Fruit fly (Drosophila melanogaster) whole organism, wandering third instar larva: ENCODE measurements around the gene CG12017.
A peak's percentile ranks its signal among the peaks of the same experiment; 100 is the strongest.

Source experiments
- Abd-B ChIP-seq: fragments of >200 bp; optimal IDR thresholded peaks from 2 replicates; lab custom pipeline; 2017; ENCODE audit warnings: missing biosample characterization, missing genetic modification characterization
- CG32264 ChIP-seq: fragments of 200-800 bp; sonication (Bioruptor generic); optimal IDR thresholded peaks from 2 replicates; lab custom pipeline; 2016; ENCODE audit warnings: missing biosample characterization, missing genetic modification characterization
- CG9705 ChIP-seq: fragments of 200-800 bp; sonication (Bioruptor generic); optimal IDR thresholded peaks from 2 replicates; lab custom pipeline; 2018; ENCODE audit warnings: missing biosample characterization, mild to moderate bottlenecking, missing genetic modification characterization
- CrebA ChIP-seq: fragments of 200-800 bp; sonication (Bioruptor generic); optimal IDR thresholded peaks from 2 replicates; lab custom pipeline; 2016; ENCODE audit warnings: missing biosample characterization, mild to moderate bottlenecking, missing genetic modification characterization, borderline replicate concordance
- Dfd ChIP-seq: fragments of >200 bp; optimal IDR thresholded peaks from 2 replicates; lab custom pipeline; 2017; ENCODE audit warnings: missing biosample characterization, missing genetic modification characterization
- Dif ChIP-seq: fragments of 200-275, 200-300 bp; sonication (Bioruptor generic); optimal IDR thresholded peaks from 2 replicates; lab custom pipeline; 2018; ENCODE audit warnings: missing biosample characterization, missing genetic modification characterization; ENCODE audit not compliant: partially characterized antibody
- GATAd ChIP-seq: sonication (Bioruptor generic); optimal IDR thresholded peaks from 2 replicates; lab custom pipeline; 2016; ENCODE audit warnings: missing biosample characterization, missing genetic modification characterization
- HLH106 ChIP-seq: fragments of 200-800 bp; optimal IDR thresholded peaks from 3 replicates; lab custom pipeline; 2019; ENCODE audit warnings: missing biosample characterization, mild to moderate bottlenecking, missing genetic modification characterization, moderate library complexity
- Hnf4 ChIP-seq: fragments of 200-800 bp; sonication (Bioruptor generic); optimal IDR thresholded peaks from 2 replicates; lab custom pipeline; 2016; ENCODE audit warnings: missing biosample characterization, mild to moderate bottlenecking, missing genetic modification characterization
- Hr78 ChIP-seq: fragments of >200 bp; optimal IDR thresholded peaks from 2 replicates; lab custom pipeline; 2017; ENCODE audit warnings: missing biosample characterization, missing genetic modification characterization
- Hr83 ChIP-seq: fragments of 200-300 bp; sonication (Bioruptor generic); optimal IDR thresholded peaks from 2 replicates; lab custom pipeline; 2016; ENCODE audit warnings: missing biosample characterization, mild to moderate bottlenecking, missing genetic modification characterization, moderate library complexity; ENCODE audit not compliant: poor library complexity, severe bottlenecking
- Jra ChIP-seq: sonication (Bioruptor generic); optimal IDR thresholded peaks from 2 replicates; lab custom pipeline; 2016; ENCODE audit warnings: missing biosample characterization, missing genetic modification characterization
- Mio ChIP-seq: sonication (Bioruptor generic); optimal IDR thresholded peaks from 2 replicates; lab custom pipeline; 2016; ENCODE audit warnings: missing biosample characterization, missing genetic modification characterization
- Myc ChIP-seq: fragments of >200 bp; optimal IDR thresholded peaks from 2 replicates; lab custom pipeline; 2017
- N ChIP-seq: fragments of >200 bp; optimal IDR thresholded peaks from 2 replicates; lab custom pipeline; 2018; ENCODE audit warnings: missing biosample characterization, missing external identifiers, missing genetic modification characterization
- OdsH ChIP-seq: fragments of 200-800 bp; sonication (Bioruptor generic); optimal IDR thresholded peaks from 2 replicates; lab custom pipeline; 2016; ENCODE audit warnings: missing biosample characterization, mild to moderate bottlenecking, missing genetic modification characterization
- Rel ChIP-seq, 2 experiments: fragments of 200-800 bp; sonication (Bioruptor generic) in 1 of 2; optimal IDR thresholded peaks; 2 replicates in 1 of 2; 3 replicates in 1 of 2; lab custom pipeline; 2016 to 2019; ENCODE audit warnings: mild to moderate bottlenecking in 2 of 2, missing biosample characterization in 2 of 2, missing genetic modification characterization in 2 of 2, moderate library complexity in 1 of 2
- Sp1 ChIP-seq: fragments of 200-800 bp; sonication (Bioruptor generic); optimal IDR thresholded peaks from 3 replicates; lab custom pipeline; 2019; ENCODE audit warnings: missing biosample characterization, mild to moderate bottlenecking, missing genetic modification characterization, moderate library complexity
- Vsx2 ChIP-seq: fragments of 200-300, 225-300 bp; sonication (Bioruptor generic); optimal IDR thresholded peaks from 2 replicates; lab custom pipeline; 2018; ENCODE audit warnings: missing biosample characterization, missing genetic modification characterization; ENCODE audit not compliant: partially characterized antibody
- br ChIP-seq: fragments of 200-800 bp; sonication (Bioruptor generic); optimal IDR thresholded peaks from 2 replicates; lab custom pipeline; 2016; ENCODE audit warnings: missing biosample characterization, missing genetic modification characterization
- brk ChIP-seq: fragments of 200-800 bp; sonication (Bioruptor generic); optimal IDR thresholded peaks from 2 replicates; lab custom pipeline; 2016; ENCODE audit warnings: missing biosample characterization, mild to moderate bottlenecking, missing genetic modification characterization
- dl ChIP-seq, 2 experiments: fragments of 175-275, 200-275 bp in 1 of 2; fragments of 200-275 bp in 1 of 2; sonication (Bioruptor generic); optimal IDR thresholded peaks; lab custom pipeline; 2018; ENCODE audit warnings: mild to moderate bottlenecking in 2 of 2, missing biosample characterization in 2 of 2, missing genetic modification characterization in 2 of 2, moderate library complexity in 2 of 2; ENCODE audit not compliant: partially characterized antibody in 2 of 2, insufficient read depth in 1 of 2
- dmrt93B ChIP-seq: fragments of 200-800 bp; sonication (Bioruptor generic); optimal IDR thresholded peaks from 2 replicates; lab custom pipeline; 2018; ENCODE audit warnings: missing biosample characterization, mild to moderate bottlenecking, missing genetic modification characterization
- dsf ChIP-seq: sonication (Bioruptor generic); optimal IDR thresholded peaks from 2 replicates; lab custom pipeline; 2016; ENCODE audit warnings: missing biosample characterization, missing genetic modification characterization, borderline replicate concordance
- ey ChIP-seq: fragments of 200-800 bp; sonication (Bioruptor generic); optimal IDR thresholded peaks from 2 replicates; lab custom pipeline; 2016; ENCODE audit warnings: missing biosample characterization, missing genetic modification characterization
- foxo ChIP-seq, 2 experiments: fragments of 200-800 bp; sonication (Bioruptor generic); optimal IDR thresholded peaks; 2 replicates in 1 of 2; 3 replicates in 1 of 2; lab custom pipeline; 2016 to 2017; ENCODE audit warnings: missing biosample characterization in 2 of 2, missing genetic modification characterization in 2 of 2
- fru ChIP-seq: fragments of 200-800 bp; sonication (Bioruptor generic); optimal IDR thresholded peaks from 3 replicates; lab custom pipeline; 2016; ENCODE audit warnings: missing biosample characterization, mild to moderate bottlenecking, missing genetic modification characterization
- h ChIP-seq: fragments of 200-800 bp; sonication (Bioruptor generic); optimal IDR thresholded peaks from 3 replicates; lab custom pipeline; 2016; ENCODE audit warnings: missing biosample characterization, mild to moderate bottlenecking, missing genetic modification characterization
- jim ChIP-seq: fragments of 175-275, 200-325 bp; sonication (Bioruptor generic); optimal IDR thresholded peaks from 2 replicates; lab custom pipeline; 2016; ENCODE audit warnings: missing biosample characterization, mild to moderate bottlenecking, missing genetic modification characterization
- lola ChIP-seq: fragments of >200 bp; optimal IDR thresholded peaks from 2 replicates; lab custom pipeline; 2017; ENCODE audit warnings: missing biosample characterization, missing genetic modification characterization
- pan ChIP-seq: fragments of >200 bp; optimal IDR thresholded peaks from 2 replicates; lab custom pipeline; 2017
- psq ChIP-seq: fragments of 200-800 bp; sonication (Bioruptor generic); optimal IDR thresholded peaks from 3 replicates; lab custom pipeline; 2017; ENCODE audit warnings: missing biosample characterization, mild to moderate bottlenecking, missing genetic modification characterization, moderate library complexity
- rgr ChIP-seq: fragments of 200-800 bp; sonication (Bioruptor generic); optimal IDR thresholded peaks from 3 replicates; lab custom pipeline; 2016; ENCODE audit warnings: missing biosample characterization, mild to moderate bottlenecking, missing genetic modification characterization
- sage ChIP-seq: fragments of 200-800 bp; sonication (Bioruptor generic); optimal IDR thresholded peaks from 2 replicates; lab custom pipeline; 2016; ENCODE audit warnings: missing biosample characterization, mild to moderate bottlenecking, missing genetic modification characterization
- sv ChIP-seq: fragments of 200-800 bp; sonication (Bioruptor generic); optimal IDR thresholded peaks from 3 replicates; lab custom pipeline; 2016; ENCODE audit warnings: missing biosample characterization, missing genetic modification characterization
- tai ChIP-seq: sonication (Bioruptor generic); optimal IDR thresholded peaks from 2 replicates; lab custom pipeline; 2016; ENCODE audit warnings: missing biosample characterization, missing genetic modification characterization
- usp ChIP-seq: fragments of >200 bp; optimal IDR thresholded peaks from 2 replicates; lab custom pipeline; 2017; ENCODE audit warnings: missing biosample characterization, missing genetic modification characterization
- woc ChIP-seq: sonication (Bioruptor generic); optimal IDR thresholded peaks from 2 replicates; lab custom pipeline; 2016; ENCODE audit warnings: missing biosample characterization, mild to moderate bottlenecking, missing genetic modification characterization

Gene CG12017

dm6 chr3L:3241368-3241640, 38.7 kb upstream of the CG12017 start:
- TF ChIP-seq lola (peak; percentile 3), dsf (GFP tag; lab: Kevin White, UChicago) (no peak)

dm6 chr3L:3242121-3243083, 37.6 kb upstream of the CG12017 start:
- TF ChIP-seq CG32264 (GFP tag; lab: Kevin White, UChicago) (no peak), fru (GFP tag; lab: Kevin White, UChicago) (peak; percentile 65), jim (GFP tag; lab: Kevin White, UChicago) (peak; percentile 68), dsf (GFP tag; lab: Kevin White, UChicago) (no peak), ey (GFP tag; lab: Kevin White, UChicago) (no peak), Dfd (no peak), lola (no peak), HLH106 (no peak), usp (GFP tag; lab: Kevin White, UChicago) (no peak), dmrt93B (GFP tag; lab: Kevin White, UChicago) (no peak), Abd-B (GFP tag; lab: Kevin White, UChicago) (no peak), Jra (peak; percentile 8), tai (GFP tag; lab: Kevin White, UChicago) (no peak), foxo (GFP tag; optimal IDR thresholded peaks at IDR 0.05; lab: Kevin White, UChicago) (no peak), br (GFP tag; lab: Kevin White, UChicago) (peak; percentile 22), CG9705 (GFP tag; lab: Kevin White, UChicago) (no peak), psq (peak; percentile 55), h (GFP tag; lab: Kevin White, UChicago) (no peak), Dif (GFP tag; lab: Kevin White, UChicago) (peak; percentile 76), Hnf4 (no peak), rgr (no peak), Hr78 (GFP tag; lab: Kevin White, UChicago) (no peak), N (GFP tag; lab: Kevin White, UChicago) (no peak), Sp1 (peak; percentile 12), sage (GFP tag; lab: Kevin White, UChicago) (no peak), Mio (GFP tag; lab: Kevin White, UChicago) (no peak), Rel (GFP tag; optimal IDR thresholded peaks at IDR 0.05; lab: Kevin White, UChicago) (no peak), Rel (tag; optimal IDR thresholded peaks at IDR 0.05; lab: Kevin White, UChicago) (no peak), Hr83 (GFP tag; lab: Kevin White, UChicago) (no peak), CrebA (GFP tag; lab: Kevin White, UChicago) (peak; percentile 44), woc (GFP tag; lab: Kevin White, UChicago) (no peak), OdsH (GFP tag; lab: Kevin White, UChicago) (no peak), dl (GFP tag; optimal IDR thresholded peaks at IDR 0.05; lab: Kevin White, UChicago; ENCODE audit: insufficient read depth in 1 of 2, partially characterized antibody in 2 of 2) (peak in 1 of 2 experiments; percentile 52), pan (no peak), GATAd (GFP tag; lab: Kevin White, UChicago) (no peak), brk (no peak), Vsx2 (GFP tag; lab: Kevin White, UChicago) (no peak), Myc (lab: Kevin White, UChicago) (no peak), sv (GFP tag; lab: Kevin White, UChicago) (no peak)
